Worm (Caenorhabditis elegans): ENCODE data around the gene pals-21.
A peak's percentile ranks its signal among the peaks of the same experiment; 100 is the strongest.

pals-21 gene

DNA sequence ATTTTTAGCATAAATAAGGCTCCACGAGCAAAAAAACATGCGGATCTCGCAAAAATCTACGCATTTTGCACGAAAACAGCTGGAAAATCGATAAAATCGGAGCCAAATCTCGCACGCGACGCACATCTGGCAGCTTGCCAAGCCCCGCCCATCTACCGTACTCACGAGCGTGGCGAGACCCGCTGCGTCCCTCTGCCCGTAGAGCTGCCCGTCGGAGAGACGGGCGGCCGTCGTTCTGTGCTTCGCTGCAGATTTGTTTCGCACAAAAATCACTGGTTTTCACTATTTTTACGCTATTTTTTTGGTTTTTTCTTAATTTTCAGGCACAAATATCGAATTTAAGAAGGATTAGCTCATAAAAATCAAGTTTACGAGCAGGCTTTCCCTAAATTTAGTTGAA lies 38.3 kb upstream of the pals-21 start (continued):
- no peak for TF ChIP-seq ZK337.2 (GFP tag; IDR thresholded peaks at IDR 0.05)
- TF ChIP-seq dmd-8 (GFP tag; IDR thresholded peaks at IDR 0.05), result no peak
- TF ChIP-seq nhr-6 (tag; optimal IDR thresholded peaks at IDR 0.05), result peak; percentile 84
- TF ChIP-seq F44E2.7 (GFP tag; IDR thresholded peaks at IDR 0.05), result no peak
- peak; percentile 84 for TF ChIP-seq hmg-1.1 (GFP tag; IDR thresholded peaks at IDR 0.05)
- peak; percentile 87 for TF ChIP-seq nhr-77 (tag; optimal IDR thresholded peaks at IDR 0.05)
- peak; percentile 66; the same call in 1 of the 2 replicates for TF ChIP-seq Y48G9A.11 (GFP tag; IDR thresholded peaks at IDR 0.05)
- no peak for TF ChIP-seq ceh-32 (tag; optimal IDR thresholded peaks at IDR 0.05; ENCODE audit: poor library complexity)
- TF ChIP-seq tra-1 (GFP tag; IDR thresholded peaks at IDR 0.05), result peak; percentile 74
- TF ChIP-seq Y105C5A.15 (GFP tag; IDR thresholded peaks at IDR 0.05), result no peak
- peak; percentile 83 for TF ChIP-seq hlh-30 (tag; optimal IDR thresholded peaks at IDR 0.05; ENCODE audit: insufficient read depth)
- TF ChIP-seq ceh-62 (tag; optimal IDR thresholded peaks at IDR 0.05), result no peak
- no peak for TF ChIP-seq Y75B8A.6 (GFP tag; IDR thresholded peaks at IDR 0.05)
- peak; percentile 63 for TF ChIP-seq egl-43 (GFP tag; IDR thresholded peaks at IDR 0.05)
- no peak for TF ChIP-seq nhr-76 (tag; optimal IDR thresholded peaks at IDR 0.05)
- TF ChIP-seq nhr-111 (GFP tag; optimal IDR thresholded peaks at IDR 0.05), result no peak
- TF ChIP-seq rbr-2 (tag; optimal IDR thresholded peaks at IDR 0.05), result peak; percentile 89
- peak; percentile 15 for TF ChIP-seq ceh-28 (tag; optimal IDR thresholded peaks at IDR 0.05)
- TF ChIP-seq sdz-12 (GFP tag; optimal IDR thresholded peaks at IDR 0.05), result no peak
- peak; percentile 76 for TF ChIP-seq ceh-44 (GFP tag; IDR thresholded peaks at IDR 0.05)
- TF ChIP-seq mep-1 (tag; optimal IDR thresholded peaks at IDR 0.05), result peak; percentile 91
- peak; percentile 96 for TF ChIP-seq set-16 (GFP tag; IDR thresholded peaks at IDR 0.05)
- TF ChIP-seq hif-1 (tag; optimal IDR thresholded peaks at IDR 0.05), result peak; percentile 10 to 79
- TF ChIP-seq lsy-2 (tag; optimal IDR thresholded peaks at IDR 0.05), result peak; percentile 96 to 99
- no peak for TF ChIP-seq lim-7 (GFP tag; IDR thresholded peaks at IDR 0.05)
- TF ChIP-seq zag-1 (tag; optimal IDR thresholded peaks at IDR 0.05), result no peak
- peak; percentile 12 for TF ChIP-seq lin-15B (tag; optimal IDR thresholded peaks at IDR 0.05)
- TF ChIP-seq egl-27 (tag; optimal IDR thresholded peaks at IDR 0.05), result no peak
- peak; percentile 61 for TF ChIP-seq mdt-29 (GFP tag; IDR thresholded peaks at IDR 0.05)
- no peak for TF ChIP-seq lir-3 (tag; optimal IDR thresholded peaks at IDR 0.05)
- TF ChIP-seq zfp-2 (tag; optimal IDR thresholded peaks at IDR 0.05), result peak; percentile 97
- peak; percentile 68 for TF ChIP-seq F10B5.3 (tag; optimal IDR thresholded peaks at IDR 0.05)
- TF ChIP-seq lin-29 (GFP tag; IDR thresholded peaks at IDR 0.05), result 0 out of 2 replicates have a peak, but pooled peaks have one; percentile 23
- TF ChIP-seq dve-1 (tag; optimal IDR thresholded peaks at IDR 0.05; ENCODE audit: insufficient read depth), result peak; percentile 89
- peak; percentile 71 for TF ChIP-seq F37D6.2 (tag; optimal IDR thresholded peaks at IDR 0.05)
- TF ChIP-seq T20F7.1 (GFP tag; optimal IDR thresholded peaks at IDR 0.05), result peak; percentile 82
- no peak for TF ChIP-seq F26F4.8 (GFP tag; conservative IDR thresholded peaks at IDR 0.05)
- TF ChIP-seq nhr-48 (tag; optimal IDR thresholded peaks at IDR 0.05), result peak; percentile 44
- no peak for TF ChIP-seq ceh-82 (tag; optimal IDR thresholded peaks at IDR 0.05)
- TF ChIP-seq arid-1 (GFP tag; conservative IDR thresholded peaks at IDR 0.05), result peak; percentile 79
- peak; percentile 91 for TF ChIP-seq mes-2 (tag; optimal IDR thresholded peaks at IDR 0.05; ENCODE audit: poor library complexity, severe bottlenecking)
- peak; percentile 91 for TF ChIP-seq nhr-11 (tag; optimal IDR thresholded peaks at IDR 0.05)
- peak; percentile 77 for TF ChIP-seq dpl-1 (GFP tag; optimal IDR thresholded peaks at IDR 0.05)
- TF ChIP-seq snpc-1.2 (GFP tag; IDR thresholded peaks at IDR 0.05), result peak; percentile 33; the same call in 1 of the 2 replicates
- TF ChIP-seq mxl-2 (GFP tag; conservative IDR thresholded peaks at IDR 0.05), result no peak
- peak; percentile 36 to 73 for TF ChIP-seq mdl-1 (tag; optimal IDR thresholded peaks at IDR 0.05)
- TF ChIP-seq ztf-11 (tag; optimal IDR thresholded peaks at IDR 0.05), result no peak
- TF ChIP-seq nhr-28 (tag; optimal IDR thresholded peaks at IDR 0.05), result peak; percentile 64
- no peak for TF ChIP-seq daf-8 (GFP tag; IDR thresholded peaks at IDR 0.05)
- no peak for TF ChIP-seq cey-2 (tag; optimal IDR thresholded peaks at IDR 0.05; ENCODE audit: borderline replicate concordance, insufficient read depth)
- peak; percentile 34 for TF ChIP-seq F49E8.2 (tag; optimal IDR thresholded peaks at IDR 0.05; ENCODE audit: borderline replicate concordance)

All from whole organism, L4 larva.